Worm (Caenorhabditis elegans) whole organism, young adult: ENCODE measurements around the gene C39F7.1.

Experiments used
- C17E4.6 ChIP-seq: fragments of 200-800 bp; sonication (Bioruptor generic); IDR thresholded peaks from 2 replicates; pipeline ENCODE4 v1.3.6; 2022; ENCODE audit warnings: missing genetic modification reagents, missing genetic modification characterization, missing compliant biosample characterization
- T07F8.4 ChIP-seq: sonication (generic microtip); optimal IDR thresholded peaks from 2 replicates; lab custom pipeline; 2016; ENCODE audit warnings: mild to moderate bottlenecking, missing genetic modification characterization, moderate library complexity, missing compliant biosample characterization
- Y53F4B.3 ChIP-seq: fragments of 200-800 bp; sonication (Bioruptor generic); IDR thresholded peaks from 2 replicates; pipeline ENCODE4 v1.3.6; 2022; ENCODE audit warnings: missing genetic modification reagents, missing genetic modification characterization, missing compliant biosample characterization
- attf-3 ChIP-seq: fragments of 200-800 bp; sonication (Bioruptor generic); conservative IDR thresholded peaks from 2 replicates; pipeline ENCODE4 v1.3.6; 2022; ENCODE audit warnings: missing genetic modification reagents, missing genetic modification characterization, missing compliant biosample characterization
- hmg-1.2 ChIP-seq: fragments of 200-800 bp; sonication (Bioruptor generic); IDR thresholded peaks from 2 replicates; pipeline ENCODE4 v1.3.6; 2022; ENCODE audit warnings: missing genetic modification reagents, missing genetic modification characterization, missing compliant biosample characterization
- pbrm-1 ChIP-seq: fragments of 200-800 bp; sonication (Bioruptor generic); IDR thresholded peaks from 2 replicates; pipeline ENCODE4 v1.3.6; 2022; ENCODE audit warnings: missing genetic modification reagents, missing genetic modification characterization, missing compliant biosample characterization
- pha-4 ChIP-seq: fragments of 150-350 bp; sonication (generic microtip); optimal IDR thresholded peaks from 2 replicates; lab custom pipeline; 2014; ENCODE audit warnings: missing biosample characterization, missing genetic modification reagents, missing genetic modification characterization
- tbp1 ChIP-seq: fragments of 200-800 bp; sonication (Bioruptor generic); optimal IDR thresholded peaks from 2 replicates; lab custom pipeline; 2018; ENCODE audit warnings: mild to moderate bottlenecking, missing genetic modification characterization, missing compliant biosample characterization
- ztf-26 ChIP-seq: sonication (generic microtip); optimal IDR thresholded peaks from 2 replicates; lab custom pipeline; 2017; ENCODE audit warnings: missing genetic modification characterization, missing compliant biosample characterization

ce11 chrV:1277926-1278325 is 17.8 kb downstream of the C39F7.1 start:
- TF ChIP-seq attf-3 (GFP tag; lab: Robert Waterston, UW) (no peak), Y53F4B.3 (GFP tag; lab: Robert Waterston, UW) (no peak), tbp1 (GFP tag; lab: Kevin White, UChicago) (no peak), ztf-26 (tag; lab: Kevin White, UChicago) (no peak), pha-4 (tag; lab: Kevin White, UChicago) (no peak), pbrm-1 (GFP tag; lab: Robert Waterston, UW) (no peak), T07F8.4 (tag; lab: Kevin White, UChicago) (no peak), hmg-1.2 (GFP tag; lab: Robert Waterston, UW) (no peak), C17E4.6 (GFP tag; lab: Robert Waterston, UW) (no peak)
